Worm (Caenorhabditis elegans): ENCODE measurements around the gene srg-54.

ce11 chrV:14930168-14930567 is 6.2 kb upstream of the srg-54 start:
- TF ChIP-seq elt-1 (tag; optimal IDR thresholded peaks at IDR 0.05), result no peak
- no peak for TF ChIP-seq nhr-11 (tag; optimal IDR thresholded peaks at IDR 0.05)
- TF ChIP-seq ama-1 (optimal IDR thresholded peaks at IDR 0.05), result no peak
- TF ChIP-seq nhr-12 (tag; optimal IDR thresholded peaks at IDR 0.05), result no peak
- TF ChIP-seq nhr-21 (tag; optimal IDR thresholded peaks at IDR 0.05), result no peak
- TF ChIP-seq ztf-11 (tag; optimal IDR thresholded peaks at IDR 0.05), result no peak
- no peak for TF ChIP-seq dmd-4 (tag; optimal IDR thresholded peaks at IDR 0.05)
- no peak for TF ChIP-seq nhr-237 (tag; optimal IDR thresholded peaks at IDR 0.05)
- TF ChIP-seq blmp-1 (tag; optimal IDR thresholded peaks at IDR 0.05; ENCODE audit: insufficient read depth), result no peak
- no peak for TF ChIP-seq snpc-4 (tag; optimal IDR thresholded peaks at IDR 0.05)
- TF ChIP-seq fos-1 (tag; optimal IDR thresholded peaks at IDR 0.05), result no peak
